Worm (Caenorhabditis elegans) whole organism, young adult: ENCODE measurements around the gene Y39G8B.13.
A peak's percentile ranks its signal among the peaks of the same experiment; 100 is the strongest.
"Not testable (repeated sequence)": the region's sequence is repeated elsewhere in the genome, so short reads cannot be mapped to it uniquely, and the experiment has no call there.

Source experiments
- B0019.2 ChIP-seq: fragments of 200-800 bp; sonication (Bioruptor generic); conservative IDR thresholded peaks from 2 replicates; pipeline ENCODE4 v1.3.6; 2022; ENCODE audit warnings: missing genetic modification reagents, missing genetic modification characterization, missing compliant biosample characterization
- C06A6.2 ChIP-seq: fragments of 200-800 bp; sonication (Bioruptor generic); conservative IDR thresholded peaks from 2 replicates; pipeline ENCODE4 v1.3.6; 2022; ENCODE audit warnings: missing genetic modification characterization, missing compliant biosample characterization
- D2030.7 ChIP-seq: fragments of 200-800 bp; sonication (Bioruptor generic); IDR thresholded peaks from 2 replicates; pipeline ENCODE4 v1.3.6; 2022; ENCODE audit warnings: missing genetic modification reagents, missing genetic modification characterization, missing compliant biosample characterization
- F33H1.4 ChIP-seq: fragments of 200-800 bp; sonication (Bioruptor generic); IDR thresholded peaks from 2 replicates; pipeline ENCODE4 v1.3.6; 2022; ENCODE audit warnings: missing genetic modification reagents, missing genetic modification characterization, missing compliant biosample characterization
- F49E8.2 ChIP-seq: sonication (generic microtip); optimal IDR thresholded peaks from 3 replicates; lab custom pipeline; 2017; ENCODE audit warnings: missing genetic modification characterization, mild to moderate bottlenecking, missing compliant biosample characterization, antibody characterized with exemption, moderate library complexity; ENCODE audit not compliant: insufficient read depth
- K12H6.12 ChIP-seq: fragments of 200-800 bp; sonication (Bioruptor generic); optimal IDR thresholded peaks from 2 replicates; lab custom pipeline; 2018; ENCODE audit warnings: mild to moderate bottlenecking, missing genetic modification characterization, missing compliant biosample characterization
- T07F8.4 ChIP-seq: sonication (generic microtip); optimal IDR thresholded peaks from 2 replicates; lab custom pipeline; 2016; ENCODE audit warnings: mild to moderate bottlenecking, missing genetic modification characterization, moderate library complexity, missing compliant biosample characterization
- akir-1 ChIP-seq: fragments of 200-800 bp; sonication (Bioruptor generic); optimal IDR thresholded peaks from 2 replicates; lab custom pipeline; 2018; ENCODE audit warnings: mild to moderate bottlenecking, missing genetic modification characterization, moderate library complexity, missing compliant biosample characterization
- aptf-2 ChIP-seq: fragments of 200-800 bp; sonication (Bioruptor generic); conservative IDR thresholded peaks from 2 replicates; pipeline ENCODE4 v1.3.6; 2022; ENCODE audit warnings: missing genetic modification reagents, missing genetic modification characterization, missing compliant biosample characterization
- aptf-3 ChIP-seq: fragments of 200-800 bp; sonication (Bioruptor generic); IDR thresholded peaks from 2 replicates; pipeline ENCODE4 v1.3.6; 2022; ENCODE audit warnings: missing genetic modification characterization, missing compliant biosample characterization
- athp-1 ChIP-seq: sonication (generic microtip); optimal IDR thresholded peaks from 2 replicates; lab custom pipeline; 2017; ENCODE audit warnings: mild to moderate bottlenecking, missing genetic modification characterization, missing compliant biosample characterization
- attf-6 ChIP-seq: fragments of 200-800 bp; sonication (Bioruptor generic); IDR thresholded peaks from 2 replicates; pipeline ENCODE4 v1.3.6; 2022; ENCODE audit warnings: missing genetic modification reagents, missing genetic modification characterization, missing compliant biosample characterization
- ceh-91 ChIP-seq: fragments of 200-800 bp; sonication (Bioruptor generic); IDR thresholded peaks from 2 replicates; pipeline ENCODE4 v1.3.6; 2022; ENCODE audit warnings: missing genetic modification reagents, missing genetic modification characterization, missing compliant biosample characterization
- chd-7 ChIP-seq: sonication (generic microtip); optimal IDR thresholded peaks from 2 replicates; lab custom pipeline; 2016; ENCODE audit warnings: mild to moderate bottlenecking, missing genetic modification characterization, moderate library complexity, missing compliant biosample characterization
- die-1 ChIP-seq: sonication (generic microtip); optimal IDR thresholded peaks from 2 replicates; lab custom pipeline; 2016; ENCODE audit warnings: missing genotype, mild to moderate bottlenecking, missing genetic modification characterization, missing compliant biosample characterization
- dpff-1 ChIP-seq: sonication (generic microtip); optimal IDR thresholded peaks from 2 replicates; lab custom pipeline; 2017; ENCODE audit warnings: mild to moderate bottlenecking, missing genetic modification characterization, missing compliant biosample characterization
- dpl-1 ChIP-seq: fragments of 150-350 bp; optimal IDR thresholded peaks from 2 replicates; lab custom pipeline; 2014; ENCODE audit warnings: missing biosample characterization, missing genetic modification reagents, missing genetic modification characterization
- egrh-3 ChIP-seq: fragments of 200-800 bp; sonication (Bioruptor generic); IDR thresholded peaks from 2 replicates; pipeline ENCODE4 v1.3.6; 2022; ENCODE audit warnings: missing genetic modification reagents, missing genetic modification characterization, missing compliant biosample characterization
- gei-17 ChIP-seq: fragments of 200-800 bp; sonication (Bioruptor generic); optimal IDR thresholded peaks from 2 replicates; lab custom pipeline; 2018; ENCODE audit warnings: mild to moderate bottlenecking, missing genetic modification characterization, missing compliant biosample characterization
- him-1 ChIP-seq: sonication (generic microtip); optimal IDR thresholded peaks from 2 replicates; lab custom pipeline; 2016; ENCODE audit warnings: missing genotype, missing genetic modification reagents, missing genetic modification characterization, missing compliant biosample characterization
- hlh-12 ChIP-seq: sonication (generic microtip); optimal IDR thresholded peaks from 2 replicates; lab custom pipeline; 2016; ENCODE audit warnings: missing genetic modification characterization, missing compliant biosample characterization
- hlh-26 ChIP-seq: fragments of 200-800 bp; sonication (Bioruptor generic); conservative IDR thresholded peaks from 2 replicates; pipeline ENCODE4 v1.3.6; 2022; ENCODE audit warnings: missing genetic modification reagents, missing genetic modification characterization, missing compliant biosample characterization
- hmg-1.2 ChIP-seq: fragments of 200-800 bp; sonication (Bioruptor generic); IDR thresholded peaks from 2 replicates; pipeline ENCODE4 v1.3.6; 2022; ENCODE audit warnings: missing genetic modification reagents, missing genetic modification characterization, missing compliant biosample characterization
- lag-1 ChIP-seq: fragments of 200-800 bp; sonication (Bioruptor generic); IDR thresholded peaks from 2 replicates; pipeline ENCODE4 v1.3.6; 2022; ENCODE audit warnings: missing genetic modification reagents, missing genetic modification characterization, missing compliant biosample characterization
- let-526 ChIP-seq: fragments of 200-800 bp; sonication (Bioruptor generic); IDR thresholded peaks from 2 replicates; pipeline ENCODE4 v1.3.6; 2022; ENCODE audit warnings: missing genetic modification reagents, missing genetic modification characterization, missing compliant biosample characterization
- let-607 ChIP-seq, 2 experiments: fragments of 200-800 bp in 1 of 2; sonication (Bioruptor generic) in 1 of 2; sonication (generic microtip) in 1 of 2; optimal IDR thresholded peaks; 2 replicates each; lab custom pipeline; 2016 to 2018; ENCODE audit warnings: mild to moderate bottlenecking in 2 of 2, missing compliant biosample characterization in 2 of 2, missing genetic modification characterization in 2 of 2, moderate library complexity in 2 of 2, missing genotype in 1 of 2
- mel-28 ChIP-seq: sonication (generic microtip); optimal IDR thresholded peaks from 2 replicates; lab custom pipeline; 2016; ENCODE audit warnings: borderline replicate concordance, mild to moderate bottlenecking, missing genetic modification characterization, missing compliant biosample characterization
- mxl-1 ChIP-seq: sonication (generic microtip); optimal IDR thresholded peaks from 2 replicates; lab custom pipeline; 2016; ENCODE audit warnings: missing genetic modification characterization, missing compliant biosample characterization
- nfya-1 ChIP-seq: sonication (generic microtip); optimal IDR thresholded peaks from 2 replicates; lab custom pipeline; 2017; ENCODE audit warnings: antibody characterized with exemption, missing compliant biosample characterization, missing genetic modification characterization, borderline replicate concordance; ENCODE audit not compliant: insufficient read depth
- nfyb-1 ChIP-seq: fragments of 200-800 bp; sonication (Bioruptor generic); IDR thresholded peaks from 2 replicates; pipeline ENCODE4 v1.3.6; 2022; ENCODE audit warnings: missing genetic modification reagents, missing genetic modification characterization, missing compliant biosample characterization
- nhr-90 ChIP-seq: sonication (generic microtip); optimal IDR thresholded peaks from 2 replicates; lab custom pipeline; 2016; ENCODE audit warnings: missing genotype, mild to moderate bottlenecking, missing genetic modification characterization, missing compliant biosample characterization
- snpc-4 ChIP-seq, 5 experiments: fragments of 150-350 bp in 1 of 5; sonication (generic microtip) in 4 of 5; optimal IDR thresholded peaks; 2 replicates each; lab custom pipeline; 2014 to 2018; ENCODE audit warnings: missing genetic modification characterization in 5 of 5, missing biosample characterization in 3 of 5, antibody characterized with exemption in 2 of 5, mild to moderate bottlenecking in 2 of 5, missing compliant biosample characterization in 2 of 5, missing genotype in 2 of 5, moderate library complexity in 2 of 5, missing genetic modification reagents in 1 of 5
- unc-62 ChIP-seq: fragments of 150-350 bp; optimal IDR thresholded peaks from 2 replicates; lab custom pipeline; 2014; ENCODE audit warnings: missing biosample characterization, missing genetic modification reagents, missing genetic modification characterization
- zfh-2 ChIP-seq: fragments of 200-800 bp; sonication (Bioruptor generic); conservative IDR thresholded peaks from 2 replicates; pipeline ENCODE4 v1.3.6; 2022; ENCODE audit warnings: missing genetic modification reagents, missing genetic modification characterization, missing compliant biosample characterization
- zim-3 ChIP-seq: sonication (generic microtip); optimal IDR thresholded peaks from 2 replicates; lab custom pipeline; 2017; ENCODE audit warnings: mild to moderate bottlenecking, missing genetic modification characterization, moderate library complexity, missing compliant biosample characterization
- ztf-25 ChIP-seq: fragments of 200-800 bp; sonication (Bioruptor generic); IDR thresholded peaks from 2 replicates; pipeline ENCODE4 v1.3.6; 2022; ENCODE audit warnings: missing genetic modification reagents, missing genetic modification characterization, missing compliant biosample characterization

The Y39G8B.13 gene

DNA sequence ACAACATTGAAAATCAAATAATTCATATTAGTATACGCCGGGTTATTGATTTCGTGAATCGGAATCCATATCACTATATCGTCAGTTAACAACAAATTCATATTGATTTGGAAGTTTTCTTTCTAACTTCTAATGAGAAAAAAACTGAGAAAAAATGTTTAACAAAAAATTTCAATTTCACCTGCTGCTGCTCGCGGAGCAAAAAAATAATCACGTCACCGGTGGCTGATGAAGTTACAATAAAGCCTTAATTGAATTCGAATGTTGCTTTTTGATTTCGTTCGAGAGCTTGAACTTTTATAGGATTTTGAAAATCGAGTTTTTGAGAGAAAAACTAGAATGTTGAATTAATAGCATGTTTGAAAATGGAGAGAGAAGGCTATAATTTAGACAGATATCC lies 13.9 kb downstream of the Y39G8B.13 start, which contains the start of gene sre-43:
Gene sre-43 (minus strand): TSS at position 101 of the 400 bp plus-strand sequence.
- TF ChIP-seq hmg-1.2 (GFP tag; lab: Robert Waterston, UW) (no peak), aptf-2 (no peak), ztf-25 (GFP tag; lab: Robert Waterston, UW) (no peak), nfyb-1 (GFP tag; lab: Robert Waterston, UW) (no peak), nhr-90 (no peak), let-607 (tag; optimal IDR thresholded peaks at IDR 0.05; lab: Kevin White, UChicago) (no peak), B0019.2 (no peak), zim-3 (tag; lab: Kevin White, UChicago) (no peak), him-1 (tag; lab: Kevin White, UChicago) (no peak), T07F8.4 (tag; lab: Kevin White, UChicago) (no peak), nfya-1 (tag; lab: Kevin White, UChicago) (no peak), attf-6 (no peak), F33H1.4 (GFP tag; lab: Robert Waterston, UW) (no peak), hlh-26 (GFP tag; lab: Robert Waterston, UW) (no peak), dpl-1 (GFP tag; lab: Kevin White, UChicago) (no peak), mxl-1 (tag; lab: Kevin White, UChicago) (no peak), zfh-2 (no peak)

DNA sequence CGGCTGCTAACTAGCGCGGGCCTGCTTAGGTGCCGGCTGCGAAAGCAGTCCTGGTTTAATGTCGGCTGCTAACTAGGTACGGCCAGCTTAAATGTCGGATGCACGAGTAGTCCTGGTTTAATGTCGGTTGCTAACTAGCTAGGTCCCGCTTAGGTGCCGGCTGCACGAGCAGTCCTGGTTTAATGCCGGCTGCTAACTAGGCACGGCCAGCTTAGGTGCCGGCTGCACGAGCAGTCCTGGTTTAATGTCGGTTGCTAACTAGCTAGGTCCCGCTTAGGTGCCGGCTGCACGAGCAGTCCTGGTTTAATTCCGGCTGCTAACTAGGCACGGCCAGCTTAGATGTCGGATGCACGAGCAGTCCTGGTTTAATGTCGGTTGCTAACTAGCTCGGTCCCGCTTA lies 14.8 kb downstream of the Y39G8B.13 start:
- TF ChIP-seq lag-1 (GFP tag; lab: Robert Waterston, UW), result 0 out of 2 replicates have a peak, but pooled peaks have one; percentile 40
- TF ChIP-seq zfh-2, result peak; percentile 51; the same call in 1 of the 2 replicates
- not testable (repeated sequence) for TF ChIP-seq snpc-4 (GFP tag; optimal IDR thresholded peaks at IDR 0.05; lab: Kevin White, UChicago)
- peak in 1 of 4 experiments; percentile 47 for TF ChIP-seq snpc-4 (tag; optimal IDR thresholded peaks at IDR 0.05; lab: Kevin White, UChicago)
- peak; percentile 36; the same call in 1 of the 2 replicates for TF ChIP-seq egrh-3 (GFP tag; lab: Robert Waterston, UW)

ce11 chrII:13966242-13966641 lies 16.6 kb downstream of the Y39G8B.13 start, which contains the start of gene W07G1.7:
Gene W07G1.7 (minus strand): TSS chrII:13966342.
- TF ChIP-seq hlh-26 (GFP tag; lab: Robert Waterston, UW), result no peak
- TF ChIP-seq die-1 (tag; lab: Kevin White, UChicago), result no peak
- no peak for TF ChIP-seq hlh-12 (tag; lab: Kevin White, UChicago)
- TF ChIP-seq ceh-91 (GFP tag; lab: Robert Waterston, UW), result no peak
- TF ChIP-seq let-526 (GFP tag; lab: Robert Waterston, UW), result no peak
- TF ChIP-seq zim-3 (tag; lab: Kevin White, UChicago), result no peak
- no peak for TF ChIP-seq gei-17 (GFP tag; lab: Kevin White, UChicago)
- no peak for TF ChIP-seq aptf-3 (GFP tag; lab: Robert Waterston, UW)
- TF ChIP-seq athp-1 (tag; lab: Kevin White, UChicago), result no peak

DNA sequence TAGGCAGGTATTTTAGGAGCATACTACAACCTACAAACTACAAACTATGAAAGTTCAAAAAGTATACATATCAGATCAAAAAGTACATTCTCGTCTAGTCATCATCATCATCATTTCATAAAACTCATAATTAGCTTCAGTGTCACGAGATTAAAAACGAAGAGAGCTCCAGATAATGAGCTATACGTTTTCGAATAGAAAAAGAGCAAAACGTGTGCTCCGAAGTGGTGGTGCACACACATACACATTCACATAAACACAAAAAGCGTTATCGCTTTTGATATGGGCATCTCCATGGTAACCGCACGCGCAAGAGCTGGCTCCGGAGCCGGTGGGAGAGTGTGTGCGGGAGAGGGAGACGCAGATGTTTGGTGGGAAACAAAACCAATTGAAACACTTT lies 18.5 kb downstream of the Y39G8B.13 start:
- no peak for TF ChIP-seq akir-1 (GFP tag; lab: Kevin White, UChicago)
- no peak for TF ChIP-seq K12H6.12 (tag; lab: Kevin White, UChicago)
- no peak for TF ChIP-seq C06A6.2 (GFP tag; lab: Robert Waterston, UW)
- no peak for TF ChIP-seq chd-7 (tag; lab: Kevin White, UChicago)
- no peak for TF ChIP-seq F49E8.2 (tag; lab: Kevin White, UChicago)
- no peak for TF ChIP-seq unc-62 (GFP tag; lab: Kevin White, UChicago)
- TF ChIP-seq dpff-1, result no peak
- no peak for TF ChIP-seq snpc-4 (GFP tag; optimal IDR thresholded peaks at IDR 0.05; lab: Kevin White, UChicago)
- TF ChIP-seq snpc-4 (tag; optimal IDR thresholded peaks at IDR 0.05; lab: Kevin White, UChicago), result no peak
- TF ChIP-seq aptf-3 (GFP tag; lab: Robert Waterston, UW), result no peak
- TF ChIP-seq mel-28, result no peak
- TF ChIP-seq D2030.7 (GFP tag; lab: Robert Waterston, UW), result no peak
- TF ChIP-seq, all 124 proteins: peak for 0
